Fruit fly (Drosophila melanogaster) whole organism, embryonic: ENCODE measurements around the gene EloB.

Experiments used
- Aef1 ChIP-seq: fragments of 200-800 bp; sonication (Bioruptor generic); IDR thresholded peaks from 3 replicates; pipeline ENCODE4 v1.3.6; 2022; ENCODE audit warnings: missing biosample characterization, missing genetic modification characterization
- CG10462 ChIP-seq: fragments of 200-800 bp; sonication (Bioruptor generic); optimal IDR thresholded peaks from 2 replicates; lab custom pipeline; 2016; ENCODE audit warnings: missing biosample characterization, missing genetic modification characterization
- CG10543 ChIP-seq: fragments of 200-800 bp; sonication (Bioruptor generic); optimal IDR thresholded peaks from 3 replicates; lab custom pipeline; 2017; ENCODE audit warnings: missing biosample characterization, mild to moderate bottlenecking, missing genetic modification characterization, moderate library complexity
- CG11504 ChIP-seq: fragments of 200-800 bp; sonication (Bioruptor generic); optimal IDR thresholded peaks from 3 replicates; lab custom pipeline; 2019; ENCODE audit warnings: missing biosample characterization, mild to moderate bottlenecking, missing genetic modification characterization, moderate library complexity
- CG12071 ChIP-seq: fragments of 200-800 bp; sonication (Bioruptor generic); optimal IDR thresholded peaks from 3 replicates; lab custom pipeline; 2018; ENCODE audit warnings: missing biosample characterization, mild to moderate bottlenecking, missing genetic modification characterization
- CG12104 ChIP-seq: fragments of 200-800 bp; sonication (Bioruptor generic); optimal IDR thresholded peaks from 3 replicates; lab custom pipeline; 2016; ENCODE audit warnings: missing biosample characterization, missing genetic modification characterization
- CG13775 ChIP-seq: fragments of 200-800 bp; sonication (Bioruptor generic); optimal IDR thresholded peaks from 3 replicates; lab custom pipeline; 2017; ENCODE audit warnings: missing biosample characterization, mild to moderate bottlenecking, missing genetic modification characterization
- CG14014 ChIP-seq: fragments of 200-800 bp; sonication (Bioruptor generic); IDR thresholded peaks from 2 replicates; pipeline ENCODE4 v1.3.6; 2022; ENCODE audit warnings: missing biosample characterization, missing genetic modification characterization
- CG1602 ChIP-seq: fragments of 200-800 bp; sonication (Bioruptor generic); optimal IDR thresholded peaks from 3 replicates; lab custom pipeline; 2016; ENCODE audit warnings: missing biosample characterization, missing genetic modification characterization
- CG1647 ChIP-seq: fragments of 200-800 bp; sonication (Bioruptor generic); optimal IDR thresholded peaks from 3 replicates; lab custom pipeline; 2016; ENCODE audit warnings: missing biosample characterization, missing genetic modification characterization
- CG17328 ChIP-seq: fragments of 200-800 bp; sonication (Bioruptor generic); IDR thresholded peaks from 2 replicates; pipeline ENCODE4 v1.3.6; 2022; ENCODE audit warnings: missing biosample characterization, missing genetic modification characterization
- CG17385 ChIP-seq: fragments of 200-800 bp; sonication (Bioruptor generic); optimal IDR thresholded peaks from 3 replicates; lab custom pipeline; 2018; ENCODE audit warnings: missing biosample characterization, mild to moderate bottlenecking, missing genetic modification characterization
- CG17829 ChIP-seq: fragments of 200-800 bp; optimal IDR thresholded peaks from 2 replicates; lab custom pipeline; 2019; ENCODE audit warnings: missing biosample characterization, mild to moderate bottlenecking, missing genetic modification characterization, moderate library complexity
- CG2120 ChIP-seq: fragments of 200-800 bp; sonication (Bioruptor generic); optimal IDR thresholded peaks from 3 replicates; lab custom pipeline; 2016; ENCODE audit warnings: missing biosample characterization, missing genetic modification characterization
- CG30403 ChIP-seq: fragments of 200-800 bp; sonication (Bioruptor generic); optimal IDR thresholded peaks from 3 replicates; lab custom pipeline; 2016; ENCODE audit warnings: missing biosample characterization, missing genetic modification characterization
- CG32532 ChIP-seq: fragments of 200-800 bp; sonication (Bioruptor generic); IDR thresholded peaks from 2 replicates; pipeline ENCODE4 v1.3.6; 2022; ENCODE audit warnings: missing biosample characterization, missing genetic modification characterization
- CG34224 ChIP-seq: fragments of 200-800 bp; sonication (Bioruptor generic); IDR thresholded peaks from 3 replicates; pipeline ENCODE4 v1.3.6; 2022; ENCODE audit warnings: missing biosample characterization, missing genetic modification characterization; ENCODE audit not compliant: partially characterized antibody
- CG4424 ChIP-seq: fragments of 200-800 bp; sonication (Bioruptor generic); optimal IDR thresholded peaks from 3 replicates; lab custom pipeline; 2016; ENCODE audit warnings: missing biosample characterization, missing genetic modification characterization
- CG7839 ChIP-seq: fragments of 200-800 bp; sonication (Bioruptor generic); optimal IDR thresholded peaks from 3 replicates; lab custom pipeline; 2018; ENCODE audit warnings: missing biosample characterization, mild to moderate bottlenecking, missing genetic modification characterization, moderate library complexity
- CG8924 ChIP-seq: fragments of 200-800 bp; optimal IDR thresholded peaks from 3 replicates; lab custom pipeline; 2019; ENCODE audit warnings: missing biosample characterization, mild to moderate bottlenecking, missing genetic modification characterization, moderate library complexity
- CG9727 ChIP-seq: fragments of 200-800 bp; sonication (Bioruptor generic); optimal IDR thresholded peaks from 3 replicates; lab custom pipeline; 2017; ENCODE audit warnings: missing biosample characterization, mild to moderate bottlenecking, missing genetic modification characterization
- Dfd ChIP-seq, 2 experiments: fragments of >200 bp; optimal IDR thresholded peaks; 2 replicates each; lab custom pipeline; 2017; ENCODE audit warnings: missing biosample characterization in 2 of 2, missing genetic modification characterization in 2 of 2
- Dip3 ChIP-seq: fragments of 200-800 bp; sonication (Bioruptor generic); optimal IDR thresholded peaks from 3 replicates; lab custom pipeline; 2016; ENCODE audit warnings: missing biosample characterization, missing genetic modification characterization
- Dll ChIP-seq: fragments of 200-800 bp; sonication (Bioruptor generic); IDR thresholded peaks from 4 replicates; pipeline ENCODE4 v1.3.6; 2022; ENCODE audit warnings: missing biosample characterization, missing genetic modification characterization; ENCODE audit not compliant: partially characterized antibody
- HHEX ChIP-seq: fragments of 200-800 bp; sonication (Bioruptor generic); optimal IDR thresholded peaks from 3 replicates; lab custom pipeline; 2017; ENCODE audit warnings: missing biosample characterization, mild to moderate bottlenecking, missing genetic modification characterization, missing genetic modification reagents
- MBD-R2 ChIP-seq: fragments of 200-800 bp; sonication (Bioruptor generic); IDR thresholded peaks from 2 replicates; pipeline ENCODE4 v1.3.6; 2022; ENCODE audit warnings: missing biosample characterization, missing genetic modification characterization
- Meics ChIP-seq: fragments of 200-800 bp; sonication (Bioruptor generic); optimal IDR thresholded peaks from 2 replicates; lab custom pipeline; 2017; ENCODE audit warnings: missing biosample characterization, mild to moderate bottlenecking, missing genetic modification characterization
- NC2α ChIP-seq: fragments of 200-800 bp; sonication (Bioruptor generic); optimal IDR thresholded peaks from 2 replicates; lab custom pipeline; 2016; ENCODE audit warnings: missing biosample characterization, missing genetic modification characterization
- Sin3A ChIP-seq: fragments of >200 bp; optimal IDR thresholded peaks from 2 replicates; lab custom pipeline; 2018
- Six4 ChIP-seq: fragments of 200-800 bp; sonication (Bioruptor generic); optimal IDR thresholded peaks from 2 replicates; lab custom pipeline; 2016; ENCODE audit warnings: missing biosample characterization, missing genetic modification characterization
- Usf ChIP-seq: fragments of 200-800 bp; sonication (Bioruptor generic); optimal IDR thresholded peaks from 2 replicates; lab custom pipeline; 2017; ENCODE audit warnings: missing genotype, missing biosample characterization, missing genetic modification characterization
- al ChIP-seq: fragments of 200-800 bp; sonication (Bioruptor generic); IDR thresholded peaks from 2 replicates; pipeline ENCODE4 v1.3.6; 2022; ENCODE audit warnings: missing biosample characterization, missing genetic modification characterization
- bcd ChIP-seq: fragments of 200-800 bp; sonication (Bioruptor generic); optimal IDR thresholded peaks from 2 replicates; lab custom pipeline; 2017; ENCODE audit warnings: missing biosample characterization, mild to moderate bottlenecking, missing genetic modification characterization
- bigmax ChIP-seq: fragments of 200-800 bp; sonication (Bioruptor generic); optimal IDR thresholded peaks from 2 replicates; lab custom pipeline; 2018; ENCODE audit warnings: missing biosample characterization, mild to moderate bottlenecking, missing genetic modification characterization
- br ChIP-seq: fragments of >200 bp; optimal IDR thresholded peaks from 2 replicates; lab custom pipeline; 2017
- bsh ChIP-seq, 2 experiments: fragments of 200-800 bp; sonication (Bioruptor generic); optimal IDR thresholded peaks; 2 replicates each; lab custom pipeline; 2017 to 2018; ENCODE audit warnings: mild to moderate bottlenecking in 2 of 2, missing biosample characterization in 2 of 2, missing genetic modification characterization in 2 of 2, moderate library complexity in 1 of 2
- cg ChIP-seq: fragments of 200-800 bp; sonication (Bioruptor generic); optimal IDR thresholded peaks from 3 replicates; lab custom pipeline; 2019; ENCODE audit warnings: missing biosample characterization, mild to moderate bottlenecking, missing genetic modification characterization, moderate library complexity
- chn ChIP-seq: fragments of 200-800 bp; sonication (Bioruptor generic); optimal IDR thresholded peaks from 2 replicates; lab custom pipeline; 2016; ENCODE audit warnings: missing biosample characterization, missing genetic modification characterization
- dimm ChIP-seq: fragments of 200-800 bp; sonication (Bioruptor generic); IDR thresholded peaks from 2 replicates; pipeline ENCODE4 v1.3.6; 2022; ENCODE audit warnings: missing biosample characterization, missing genetic modification characterization
- dmrt99B ChIP-seq: fragments of 200-800 bp; sonication (Bioruptor generic); optimal IDR thresholded peaks from 2 replicates; lab custom pipeline; 2018; ENCODE audit warnings: missing biosample characterization, mild to moderate bottlenecking, missing genetic modification characterization, moderate library complexity
- gcm2 ChIP-seq: fragments of 200-800 bp; sonication (Bioruptor generic); optimal IDR thresholded peaks from 2 replicates; lab custom pipeline; 2016; ENCODE audit warnings: missing biosample characterization, missing genetic modification characterization
- gfzf ChIP-seq: fragments of 200-800 bp; sonication (Bioruptor generic); optimal IDR thresholded peaks from 2 replicates; lab custom pipeline; 2016; ENCODE audit warnings: missing biosample characterization, mild to moderate bottlenecking, missing genetic modification characterization, moderate library complexity
- hkb ChIP-seq, 2 experiments: fragments of 200-800 bp in 1 of 2; fragments of >200 bp in 1 of 2; sonication (Bioruptor generic) in 1 of 2; IDR thresholded peaks in 1 of 2; optimal IDR thresholded peaks in 1 of 2; 2 replicates each; pipeline versions ENCODE4 v1.3.6 to Lab custom; 2017 to 2022; ENCODE audit warnings: missing biosample characterization in 1 of 2, missing genetic modification characterization in 1 of 2
- lola ChIP-seq, 3 experiments: fragments of >200 bp in 2 of 3; fragments of 200-800 bp in 1 of 3; sonication (Bioruptor generic) in 1 of 3; optimal IDR thresholded peaks; 2 replicates each; lab custom pipeline; 2017 to 2019; ENCODE audit warnings: missing biosample characterization in 3 of 3, missing genetic modification characterization in 3 of 3, mild to moderate bottlenecking in 1 of 3, moderate library complexity in 1 of 3
- mam ChIP-seq: fragments of 200-800 bp; sonication (Bioruptor generic); optimal IDR thresholded peaks from 3 replicates; lab custom pipeline; 2016; ENCODE audit warnings: missing biosample characterization, missing genetic modification characterization
- sd ChIP-seq: fragments of 200-800 bp; sonication (Bioruptor generic); optimal IDR thresholded peaks from 3 replicates; lab custom pipeline; 2018; ENCODE audit warnings: missing biosample characterization, mild to moderate bottlenecking, missing genetic modification characterization, moderate library complexity
- slbo ChIP-seq: fragments of 200-800 bp; sonication (Bioruptor generic); IDR thresholded peaks from 2 replicates; pipeline ENCODE4 v1.3.6; 2022; ENCODE audit warnings: missing biosample characterization, missing genetic modification characterization
- sob ChIP-seq: fragments of 200-800 bp; sonication (Bioruptor generic); IDR thresholded peaks from 2 replicates; pipeline ENCODE4 v1.3.6; 2022; ENCODE audit warnings: missing biosample characterization, missing genetic modification characterization
- stwl ChIP-seq: fragments of 200-800 bp; sonication (Bioruptor generic); optimal IDR thresholded peaks from 3 replicates; lab custom pipeline; 2018; ENCODE audit warnings: missing biosample characterization, mild to moderate bottlenecking, missing genetic modification characterization, moderate library complexity
- unpg ChIP-seq: fragments of 200-800 bp; sonication (Bioruptor generic); optimal IDR thresholded peaks from 3 replicates; lab custom pipeline; 2018; ENCODE audit warnings: missing biosample characterization, mild to moderate bottlenecking, missing genetic modification characterization, moderate library complexity
- zen ChIP-seq: fragments of 200-800 bp; sonication (Bioruptor generic); optimal IDR thresholded peaks from 3 replicates; lab custom pipeline; 2018; ENCODE audit warnings: missing biosample characterization, mild to moderate bottlenecking, missing genetic modification characterization, moderate library complexity

The EloB gene

dm6 chr3R:20588480-20588785 lies 8.8 kb upstream of the EloB start, which contains the start of gene Srp72 (continued):
- TF ChIP-seq zen (tag; lab: Kevin White, UChicago) (peak; percentile 80), slbo (GFP tag; lab: Robert Waterston, UW) (peak; percentile 70), hkb (optimal IDR thresholded peaks at IDR 0.05; lab: Kevin White, UChicago) (no peak), hkb (GFP tag; IDR thresholded peaks at IDR 0.05; lab: Robert Waterston, UW) (peak; percentile 63), CG10462 (GFP tag; lab: Kevin White, UChicago) (peak; percentile 17), CG1647 (GFP tag; lab: Kevin White, UChicago) (peak; percentile 17), CG1602 (GFP tag; lab: Kevin White, UChicago) (peak; percentile 20), gfzf (GFP tag; lab: Kevin White, UChicago) (peak; percentile 56), sob (GFP tag; lab: Robert Waterston, UW) (0 out of 2 replicates have a peak, but pooled peaks have one; percentile 12), CG34224 (GFP tag; lab: Robert Waterston, UW) (no peak), lola (GFP tag; optimal IDR thresholded peaks at IDR 0.05; lab: Kevin White, UChicago) (peak in 1 of 3 experiments; percentile 25), CG17328 (peak; percentile 57; the same call in 1 of the 2 replicates), gcm2 (GFP tag; lab: Kevin White, UChicago) (no peak), CG11504 (tag; lab: Kevin White, UChicago) (peak; percentile 55), bigmax (GFP tag; lab: Kevin White, UChicago) (no peak), Aef1 (GFP tag; lab: Robert Waterston, UW) (0 out of 3 replicates have a peak, but pooled peaks have one; percentile 14), CG2120 (peak; percentile 51), CG32532 (GFP tag; lab: Robert Waterston, UW) (peak; percentile 63; the same call in 1 of the 2 replicates), mam (GFP tag; lab: Kevin White, UChicago) (no peak), br (lab: Kevin White, UChicago) (no peak), Dip3 (peak; percentile 25), cg (GFP tag; lab: Kevin White, UChicago) (no peak), CG13775 (GFP tag; lab: Kevin White, UChicago) (peak; percentile 56), Dfd (GFP tag; optimal IDR thresholded peaks at IDR 0.05; lab: Kevin White, UChicago) (no peak), CG9727 (GFP tag; lab: Kevin White, UChicago) (peak; percentile 66), bsh (GFP tag; optimal IDR thresholded peaks at IDR 0.05; lab: Kevin White, UChicago) (peak in 1 of 2 experiments; percentile 47), MBD-R2 (peak; percentile 19; the same call in 1 of the 2 replicates), stwl (tag; lab: Kevin White, UChicago) (peak; percentile 59), Six4 (GFP tag; lab: Kevin White, UChicago) (peak; percentile 20), dmrt99B (tag; lab: Kevin White, UChicago) (peak; percentile 37), CG8924 (peak; percentile 43), bcd (GFP tag; lab: Kevin White, UChicago) (peak; percentile 21), chn (GFP tag; lab: Kevin White, UChicago) (peak; percentile 45), Dll (GFP tag; lab: Robert Waterston, UW) (0 out of 4 replicates have a peak, but pooled peaks have one; percentile 43), CG7839 (tag; lab: Kevin White, UChicago) (peak; percentile 49), HHEX (peak; percentile 22), Usf (GFP tag; lab: Kevin White, UChicago) (no peak), sd (tag; lab: Kevin White, UChicago) (peak; percentile 33), CG12104 (GFP tag; lab: Kevin White, UChicago) (peak; percentile 57), CG14014 (GFP tag; lab: Robert Waterston, UW) (peak; percentile 47; the same call in 1 of the 2 replicates), Meics (GFP tag; lab: Kevin White, UChicago) (peak; percentile 55), CG17829 (tag; lab: Kevin White, UChicago) (peak; percentile 52), CG12071 (GFP tag; lab: Kevin White, UChicago) (no peak), CG4424 (GFP tag; lab: Kevin White, UChicago) (peak; percentile 66), dimm (GFP tag; lab: Robert Waterston, UW) (no peak), al (GFP tag; lab: Robert Waterston, UW) (peak; percentile 33; the same call in 1 of the 2 replicates), unpg (peak; percentile 45), Sin3A (peak; percentile 46), CG30403 (peak; percentile 68), CG17385 (peak; percentile 42), NC2α (GFP tag; lab: Kevin White, UChicago) (no peak), CG10543 (GFP tag; lab: Kevin White, UChicago) (peak; percentile 69)
